Fruit fly (Drosophila melanogaster): Measurements from ENCODE around the gene CG15772.

Gene CG15772

dm6 chrX:5772409-5772808, 20.4 kb downstream of the CG15772 start:
- TF ChIP-seq CG6854 (GFP tag; optimal IDR thresholded peaks at IDR 0.05) (peak; percentile 48), CG34406 (GFP tag; optimal IDR thresholded peaks at IDR 0.05) (no peak), eg (GFP tag; IDR thresholded peaks at IDR 0.05) (no peak), CG3919 (GFP tag; optimal IDR thresholded peaks at IDR 0.05) (no peak), dsx (GFP tag; optimal IDR thresholded peaks at IDR 0.05; ENCODE audit: poor library complexity, severe bottlenecking) (no peak), CG8119 (GFP tag; IDR thresholded peaks at IDR 0.05) (0 out of 3 replicates have a peak, but pooled peaks have one; percentile 25), CG8319 (GFP tag; optimal IDR thresholded peaks at IDR 0.05) (no peak), CG11762 (GFP tag; optimal IDR thresholded peaks at IDR 0.05; ENCODE audit: insufficient read depth) (no peak), fkh (GFP tag; optimal IDR thresholded peaks at IDR 0.05) (no peak), net (GFP tag; optimal IDR thresholded peaks at IDR 0.05) (no peak), CG11902 (GFP tag; optimal IDR thresholded peaks at IDR 0.05) (no peak), Hr4 (GFP tag; optimal IDR thresholded peaks at IDR 0.05) (no peak), Blimp-1 (GFP tag; optimal IDR thresholded peaks at IDR 0.05) (peak; percentile 90), CG10669 (GFP tag; optimal IDR thresholded peaks at IDR 0.05) (no peak), svp (GFP tag) (no peak), CG4318 (GFP tag; optimal IDR thresholded peaks at IDR 0.05) (no peak)

- no peak for TF ChIP-seq Ets96B (tag; optimal IDR thresholded peaks at IDR 0.05)
- no peak for TF ChIP-seq eg (GFP tag; IDR thresholded peaks at IDR 0.05)
- TF ChIP-seq CG6808 (GFP tag; optimal IDR thresholded peaks at IDR 0.05): no peak
- TF ChIP-seq CG31627 (GFP tag; optimal IDR thresholded peaks at IDR 0.05): no peak
- TF ChIP-seq CG11294 (GFP tag; IDR thresholded peaks at IDR 0.05): no peak
- no peak for TF ChIP-seq Eip93F (GFP tag; optimal IDR thresholded peaks at IDR 0.05)
- TF ChIP-seq CG3032 (tag; optimal IDR thresholded peaks at IDR 0.05): no peak
- no peak for TF ChIP-seq net (GFP tag; optimal IDR thresholded peaks at IDR 0.05)
- TF ChIP-seq CG16779 (tag; optimal IDR thresholded peaks at IDR 0.05): no peak
- no peak for TF ChIP-seq Blimp-1 (GFP tag; optimal IDR thresholded peaks at IDR 0.05)
- no peak for TF ChIP-seq CG32006 (GFP tag; optimal IDR thresholded peaks at IDR 0.05)
- TF ChIP-seq fkh (GFP tag; optimal IDR thresholded peaks at IDR 0.05): no peak
- no peak for TF ChIP-seq CG7368 (GFP tag; optimal IDR thresholded peaks at IDR 0.05)
Observed at dm6 chrX:5776547-5776946, 24.5 kb downstream of the CG15772 start, which contains the start of gene CG42264. CG42264 (minus strand) TSS chrX:5776647.

dm6 chrX:5781520-5781919, 29.5 kb downstream of the CG15772 start, which contains the start of gene CG3108:
CG3108 (minus strand) TSS chrX:5781620.
- TF ChIP-seq Eip93F (GFP tag; optimal IDR thresholded peaks at IDR 0.05) (no peak), svp (GFP tag) (no peak), CG4318 (GFP tag; optimal IDR thresholded peaks at IDR 0.05) (no peak), Ets21C (GFP tag; optimal IDR thresholded peaks at IDR 0.05) (no peak), CG8119 (GFP tag; IDR thresholded peaks at IDR 0.05) (no peak), CG31627 (GFP tag; optimal IDR thresholded peaks at IDR 0.05) (no peak), dsx (GFP tag; optimal IDR thresholded peaks at IDR 0.05; ENCODE audit: poor library complexity, severe bottlenecking) (no peak), Lpt (GFP tag; optimal IDR thresholded peaks at IDR 0.05) (no peak), salr (GFP tag; optimal IDR thresholded peaks at IDR 0.05) (no peak), Met (GFP tag; optimal IDR thresholded peaks at IDR 0.05) (no peak), fd59A (GFP tag; optimal IDR thresholded peaks at IDR 0.05) (no peak), esn (GFP tag; optimal IDR thresholded peaks at IDR 0.05) (no peak), pdm3 (GFP tag; optimal IDR thresholded peaks at IDR 0.05) (no peak), CG6276 (GFP tag; optimal IDR thresholded peaks at IDR 0.05) (no peak)

dm6 chrX:5783260-5784040, 31.4 kb downstream of the CG15772 start:
- peak; percentile 69 for TF ChIP-seq CG31627 (GFP tag; optimal IDR thresholded peaks at IDR 0.05)
- TF ChIP-seq fkh (GFP tag; optimal IDR thresholded peaks at IDR 0.05): no peak
- TF ChIP-seq Sox15 (GFP tag; optimal IDR thresholded peaks at IDR 0.05): peak; percentile 50
- TF ChIP-seq CG7368 (GFP tag; optimal IDR thresholded peaks at IDR 0.05): peak; percentile 12
- peak; percentile 46 for TF ChIP-seq cyc (GFP tag; optimal IDR thresholded peaks at IDR 0.05)
- peak; percentile 64 for TF ChIP-seq dac (GFP tag; optimal IDR thresholded peaks at IDR 0.05)
- TF ChIP-seq CG6276 (GFP tag; optimal IDR thresholded peaks at IDR 0.05): peak; percentile 66
- peak; percentile 85 for TF ChIP-seq CG8119 (GFP tag; IDR thresholded peaks at IDR 0.05)
- TF ChIP-seq vri (GFP tag; optimal IDR thresholded peaks at IDR 0.05): peak; percentile 80
- peak; percentile 72; the same call in 2 of the 3 replicates for TF ChIP-seq CG6163 (GFP tag; IDR thresholded peaks at IDR 0.05)
- peak; percentile 11 to 13 for TF ChIP-seq salr (GFP tag; optimal IDR thresholded peaks at IDR 0.05)
- TF ChIP-seq Ets21C (GFP tag; optimal IDR thresholded peaks at IDR 0.05): peak; percentile 51
- no peak for TF ChIP-seq CG16779 (tag; optimal IDR thresholded peaks at IDR 0.05)
- TF ChIP-seq CG8632 (GFP tag; optimal IDR thresholded peaks at IDR 0.05): peak; percentile 64
- peak; percentile 63 for TF ChIP-seq CG34406 (GFP tag; optimal IDR thresholded peaks at IDR 0.05)
- TF ChIP-seq ss (GFP tag; optimal IDR thresholded peaks at IDR 0.05): peak; percentile 14 to 19
- peak; percentile 78 for TF ChIP-seq Hr4 (GFP tag; optimal IDR thresholded peaks at IDR 0.05)
- peak; percentile 68 for TF ChIP-seq Hr39 (GFP tag; optimal IDR thresholded peaks at IDR 0.05)
- TF ChIP-seq CG10669 (GFP tag; optimal IDR thresholded peaks at IDR 0.05): peak; percentile 36
- peak; percentile 71 for TF ChIP-seq topi (GFP tag; optimal IDR thresholded peaks at IDR 0.05)
- peak; percentile 74 for TF ChIP-seq pdm3 (GFP tag; optimal IDR thresholded peaks at IDR 0.05)
